Worm (Caenorhabditis elegans) whole organism, early embryonic: ENCODE measurements around the gene F31F6.2.

ENCODE experiments used
- F13C5.2 ChIP-seq: sonication (generic microtip); optimal IDR thresholded peaks from 2 replicates; lab custom pipeline; 2017; ENCODE audit warnings: mild to moderate bottlenecking, missing genetic modification characterization, inconsistent platforms, missing compliant biosample characterization
- aly-1 ChIP-seq: sonication (generic microtip); optimal IDR thresholded peaks from 2 replicates; lab custom pipeline; 2016; ENCODE audit warnings: missing genetic modification characterization, missing compliant biosample characterization
- hmg-4 ChIP-seq: fragments of 200-800 bp; sonication (Bioruptor generic); optimal IDR thresholded peaks from 2 replicates; lab custom pipeline; 2018; ENCODE audit warnings: mild to moderate bottlenecking, missing genetic modification characterization, missing compliant biosample characterization
- tbx-11 ChIP-seq: fragments of 200-800 bp; sonication (Bioruptor generic); IDR thresholded peaks from 2 replicates; pipeline ENCODE4 v1.3.6; 2022; ENCODE audit warnings: missing genetic modification characterization, missing compliant biosample characterization

DNA sequence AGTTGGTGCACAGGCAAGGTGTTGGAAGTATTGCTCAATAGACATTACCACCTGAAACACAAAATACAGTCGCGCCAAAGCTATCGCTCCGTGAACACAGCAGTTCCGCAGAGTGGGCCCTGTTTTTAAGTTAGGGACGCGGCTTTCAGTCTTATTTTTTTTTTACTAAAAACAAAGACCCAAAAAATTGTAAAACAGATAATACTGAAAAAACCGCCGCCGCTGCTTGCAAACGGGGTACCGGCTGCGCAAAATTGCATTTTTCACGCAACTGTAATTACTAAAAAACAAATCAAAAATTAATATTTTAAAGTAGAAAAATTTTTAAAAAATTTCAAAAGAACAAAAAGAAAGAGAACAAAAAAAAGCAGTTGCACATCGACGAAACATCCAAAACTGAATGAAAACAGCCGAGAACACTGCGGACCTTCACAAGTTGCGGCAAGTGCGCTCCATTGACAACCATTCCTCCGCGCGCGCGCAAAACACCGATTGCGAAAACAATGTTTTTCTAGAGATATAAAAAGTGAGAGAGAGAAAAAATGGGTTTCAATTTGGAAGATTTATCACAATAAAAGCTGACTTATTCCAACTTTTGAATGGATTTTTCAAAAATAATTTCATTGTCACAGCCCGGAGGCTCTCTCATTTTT is 1.3 kb upstream of the F31F6.2 start, which contains the start of gene F31F6.3:
- no peak for TF ChIP-seq tbx-11
- no peak for TF ChIP-seq aly-1 (tag; lab: Kevin White, UChicago)
- no peak for TF ChIP-seq hmg-4 (GFP tag; lab: Kevin White, UChicago)
- TF ChIP-seq F13C5.2, result no peak
